Worm (Caenorhabditis elegans) whole organism, L1 larva: ENCODE measurements around the gene dhs-24.

Experiments
- elt-2 ChIP-seq: sonication (generic microtip); optimal IDR thresholded peaks from 2 replicates; lab custom pipeline; 2016; ENCODE audit warnings: missing genetic modification characterization, mild to moderate bottlenecking, inconsistent platforms, missing compliant biosample characterization, missing genetic modification reagents
- elt-3 ChIP-seq, 6 experiments: fragments of 150-350 bp in 1 of 6; sonication (generic microtip); optimal IDR thresholded peaks; 2 replicates each; lab custom pipeline; 2017 to 2018; ENCODE audit warnings: missing biosample characterization in 6 of 6, missing genetic modification characterization in 6 of 6, inconsistent platforms in 1 of 6
- fos-1 ChIP-seq: fragments of 150-350 bp; optimal IDR thresholded peaks from 2 replicates; lab custom pipeline; 2014; ENCODE audit warnings: missing biosample characterization, missing genetic modification characterization
- lin-39 ChIP-seq: fragments of 150-350 bp; optimal IDR thresholded peaks from 2 replicates; lab custom pipeline; 2014; ENCODE audit warnings: missing biosample characterization, missing genetic modification reagents, missing genetic modification characterization
- nhr-11 ChIP-seq: fragments of 150-350 bp; optimal IDR thresholded peaks from 2 replicates; lab custom pipeline; 2014; ENCODE audit warnings: missing biosample characterization, missing genetic modification characterization
- nhr-19 ChIP-seq: fragments of 200-800 bp; sonication (Bioruptor generic); conservative IDR thresholded peaks from 2 replicates; pipeline ENCODE4 v1.3.6; 2022; ENCODE audit warnings: missing genetic modification characterization, missing compliant biosample characterization
- nhr-90 ChIP-seq: sonication (generic microtip); optimal IDR thresholded peaks from 2 replicates; lab custom pipeline; 2016; ENCODE audit warnings: mild to moderate bottlenecking, missing genetic modification characterization, missing compliant biosample characterization; ENCODE audit not compliant: poor library complexity
- rnt-1 ChIP-seq: sonication (generic microtip); optimal IDR thresholded peaks from 2 replicates; lab custom pipeline; 2016; ENCODE audit warnings: mild to moderate bottlenecking, missing genetic modification characterization, moderate library complexity, missing compliant biosample characterization
- sptf-1 ChIP-seq: fragments of 150-350 bp; optimal IDR thresholded peaks from 2 replicates; lab custom pipeline; 2014; ENCODE audit warnings: missing biosample characterization, missing genetic modification characterization
- sup-37 ChIP-seq: fragments of 200-800 bp; sonication (Bioruptor generic); optimal IDR thresholded peaks from 2 replicates; lab custom pipeline; 2018; ENCODE audit warnings: mild to moderate bottlenecking, missing genetic modification characterization, missing compliant biosample characterization

DNA sequence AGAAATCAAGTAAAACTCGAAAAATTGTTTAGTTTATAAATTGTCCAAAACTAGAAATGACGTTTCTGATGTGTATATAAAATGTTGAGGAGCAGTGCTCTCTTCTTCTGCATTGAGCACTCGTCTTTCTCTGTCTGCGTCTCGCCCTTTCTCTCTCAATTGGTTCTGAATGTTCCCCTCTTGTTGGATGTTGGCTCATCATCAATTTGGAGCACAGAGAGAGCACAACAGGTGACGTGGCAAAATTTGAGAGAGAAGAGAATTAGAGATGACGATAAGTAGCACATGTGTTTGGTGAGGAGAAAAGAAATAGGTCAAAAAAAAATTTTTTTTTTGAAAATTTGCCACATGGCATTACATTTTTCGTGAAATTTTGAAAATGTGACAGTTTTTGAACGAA lies 48.9 kb downstream of the dhs-24 start:
- TF ChIP-seq lin-39 (tag; lab: Kevin White, UChicago) (no peak), nhr-11 (tag; lab: Kevin White, UChicago) (peak; percentile 29), sptf-1 (tag; lab: Kevin White, UChicago) (no peak), nhr-90 (no peak), sup-37 (GFP tag; lab: Kevin White, UChicago) (no peak), elt-3 (tag; optimal IDR thresholded peaks at IDR 0.05; lab: Kevin White, UChicago) (no peak), nhr-19 (GFP tag; lab: Robert Waterston, UW) (peak; percentile 50), rnt-1 (tag; lab: Kevin White, UChicago) (peak; percentile 86), fos-1 (tag; lab: Kevin White, UChicago) (peak; percentile 49), elt-2 (tag; lab: Kevin White, UChicago) (no peak)
